Worm (Caenorhabditis elegans) whole organism, late embryonic: ENCODE measurements around the gene nlp-48.

Experiments
- C38D4.7 ChIP-seq: fragments of 200-800 bp; sonication (Bioruptor generic); optimal IDR thresholded peaks from 2 replicates; lab custom pipeline; 2018; ENCODE audit warnings: mild to moderate bottlenecking, missing genetic modification characterization, moderate library complexity, missing compliant biosample characterization
- K02D7.2 ChIP-seq: sonication (generic microtip); optimal IDR thresholded peaks from 2 replicates; lab custom pipeline; 2017; ENCODE audit warnings: mild to moderate bottlenecking, missing genetic modification characterization, missing compliant biosample characterization
- T23F11.4 ChIP-seq: fragments of 200-800 bp; sonication (Bioruptor generic); optimal IDR thresholded peaks from 2 replicates; lab custom pipeline; 2018; ENCODE audit warnings: mild to moderate bottlenecking, missing genetic modification characterization, missing compliant biosample characterization
- ama-1 ChIP-seq: fragments of 150-350 bp; optimal IDR thresholded peaks from 2 replicates; lab custom pipeline; 2014
- ceh-14 ChIP-seq: sonication (generic microtip); optimal IDR thresholded peaks from 2 replicates; lab custom pipeline; 2016; ENCODE audit warnings: missing genotype, missing genetic modification characterization, missing compliant biosample characterization
- ceh-18 ChIP-seq: sonication (generic microtip); optimal IDR thresholded peaks from 2 replicates; lab custom pipeline; 2016; ENCODE audit warnings: missing genetic modification characterization, missing compliant biosample characterization
- ceh-2 ChIP-seq: sonication (generic microtip); optimal IDR thresholded peaks from 2 replicates; lab custom pipeline; 2016; ENCODE audit warnings: missing genotype, missing genetic modification characterization, missing compliant biosample characterization
- ceh-31 ChIP-seq: sonication (generic microtip); optimal IDR thresholded peaks from 2 replicates; lab custom pipeline; 2016; ENCODE audit warnings: missing genetic modification characterization, missing compliant biosample characterization
- ceh-34 ChIP-seq: sonication (generic microtip); optimal IDR thresholded peaks from 2 replicates; lab custom pipeline; 2016; ENCODE audit warnings: mild to moderate bottlenecking, missing genetic modification characterization, missing compliant biosample characterization
- ceh-45 ChIP-seq: fragments of 200-800 bp; sonication (Bioruptor generic); IDR thresholded peaks from 2 replicates; pipeline ENCODE4 v1.3.6; 2022; ENCODE audit warnings: missing genetic modification reagents, missing genetic modification characterization, missing compliant biosample characterization
- ceh-48 ChIP-seq: sonication (generic microtip); optimal IDR thresholded peaks from 2 replicates; lab custom pipeline; 2016; ENCODE audit warnings: missing genetic modification characterization, inconsistent platforms, missing compliant biosample characterization
- ceh-6 ChIP-seq: fragments of 200-800 bp; sonication (Bioruptor generic); optimal IDR thresholded peaks from 2 replicates; lab custom pipeline; 2018; ENCODE audit warnings: mild to moderate bottlenecking, missing genetic modification characterization, missing compliant biosample characterization
- che-1 ChIP-seq: sonication (generic microtip); optimal IDR thresholded peaks from 2 replicates; lab custom pipeline; 2016; ENCODE audit warnings: mild to moderate bottlenecking, missing genetic modification characterization, missing compliant biosample characterization
- dmd-4 ChIP-seq: sonication (generic microtip); optimal IDR thresholded peaks from 2 replicates; lab custom pipeline; 2016; ENCODE audit warnings: borderline replicate concordance, missing genetic modification characterization, missing compliant biosample characterization
- dve-1 ChIP-seq: sonication (generic microtip); optimal IDR thresholded peaks from 2 replicates; lab custom pipeline; 2017; ENCODE audit warnings: antibody characterized with exemption, mild to moderate bottlenecking, missing genetic modification characterization, missing compliant biosample characterization
- elt-2 ChIP-seq: sonication (generic microtip); optimal IDR thresholded peaks from 2 replicates; lab custom pipeline; 2016; ENCODE audit warnings: missing genetic modification reagents, missing genetic modification characterization, missing compliant biosample characterization
- ets-4 ChIP-seq: sonication (generic microtip); optimal IDR thresholded peaks from 2 replicates; lab custom pipeline; 2016; ENCODE audit warnings: missing genetic modification characterization, missing compliant biosample characterization
- eyg-1 ChIP-seq: sonication (generic microtip); optimal IDR thresholded peaks from 2 replicates; lab custom pipeline; 2016; ENCODE audit warnings: missing genotype, missing genetic modification characterization, missing compliant biosample characterization
- fkh-6 ChIP-seq: sonication (generic microtip); optimal IDR thresholded peaks from 2 replicates; lab custom pipeline; 2016; ENCODE audit warnings: missing genetic modification characterization, missing compliant biosample characterization
- gmeb-2 ChIP-seq: sonication (generic microtip); optimal IDR thresholded peaks from 2 replicates; lab custom pipeline; 2016; ENCODE audit warnings: missing genetic modification characterization, inconsistent platforms, missing compliant biosample characterization
- hlh-13 ChIP-seq: fragments of 200-800 bp; sonication (Bioruptor generic); optimal IDR thresholded peaks from 2 replicates; lab custom pipeline; 2018; ENCODE audit warnings: mild to moderate bottlenecking, missing genetic modification characterization, missing compliant biosample characterization
- hlh-30 ChIP-seq: sonication (generic microtip); optimal IDR thresholded peaks from 2 replicates; lab custom pipeline; 2017; ENCODE audit warnings: antibody characterized with exemption, missing genetic modification characterization, missing compliant biosample characterization; ENCODE audit not compliant: insufficient read depth
- npax-4 ChIP-seq: sonication (generic microtip); optimal IDR thresholded peaks from 2 replicates; lab custom pipeline; 2016; ENCODE audit warnings: missing genetic modification characterization, missing compliant biosample characterization
- odd-2 ChIP-seq: sonication (generic microtip); optimal IDR thresholded peaks from 2 replicates; lab custom pipeline; 2017; ENCODE audit warnings: antibody characterized with exemption, mild to moderate bottlenecking, missing genetic modification characterization, missing compliant biosample characterization
- pat-9 ChIP-seq: fragments of 200-800 bp; sonication (Bioruptor generic); optimal IDR thresholded peaks from 2 replicates; lab custom pipeline; 2018; ENCODE audit warnings: mild to moderate bottlenecking, missing genetic modification characterization, moderate library complexity, missing compliant biosample characterization
- pax-1 ChIP-seq: fragments of 150-350 bp; optimal IDR thresholded peaks from 2 replicates; lab custom pipeline; 2014; ENCODE audit warnings: missing biosample characterization, missing genetic modification characterization
- pha-2 ChIP-seq: sonication (generic microtip); optimal IDR thresholded peaks from 2 replicates; lab custom pipeline; 2017; ENCODE audit warnings: mild to moderate bottlenecking, missing genetic modification characterization, missing compliant biosample characterization
- pros-1 ChIP-seq: fragments of 150-350 bp; optimal IDR thresholded peaks from 2 replicates; lab custom pipeline; 2014; ENCODE audit warnings: missing biosample characterization, missing genetic modification reagents, missing genetic modification characterization
- tbx-2 ChIP-seq: sonication (generic microtip); optimal IDR thresholded peaks from 2 replicates; lab custom pipeline; 2016; ENCODE audit warnings: missing genetic modification characterization, missing compliant biosample characterization
- unc-86 ChIP-seq: sonication (generic microtip); optimal IDR thresholded peaks from 2 replicates; lab custom pipeline; 2016; ENCODE audit warnings: missing genetic modification characterization, missing compliant biosample characterization
- zip-5 ChIP-seq: sonication (generic microtip); optimal IDR thresholded peaks from 2 replicates; lab custom pipeline; 2016; ENCODE audit warnings: missing genetic modification characterization, missing compliant biosample characterization
- ztf-16 ChIP-seq: sonication (generic microtip); optimal IDR thresholded peaks from 2 replicates; lab custom pipeline; 2017; ENCODE audit warnings: missing genetic modification characterization, missing compliant biosample characterization

The nlp-48 gene

ce11 chrIII:9366376-9366775 lies 34.6 kb downstream of the nlp-48 start:
- TF ChIP-seq che-1 (no peak), elt-2 (tag; lab: Kevin White, UChicago) (peak; percentile 60)

DNA sequence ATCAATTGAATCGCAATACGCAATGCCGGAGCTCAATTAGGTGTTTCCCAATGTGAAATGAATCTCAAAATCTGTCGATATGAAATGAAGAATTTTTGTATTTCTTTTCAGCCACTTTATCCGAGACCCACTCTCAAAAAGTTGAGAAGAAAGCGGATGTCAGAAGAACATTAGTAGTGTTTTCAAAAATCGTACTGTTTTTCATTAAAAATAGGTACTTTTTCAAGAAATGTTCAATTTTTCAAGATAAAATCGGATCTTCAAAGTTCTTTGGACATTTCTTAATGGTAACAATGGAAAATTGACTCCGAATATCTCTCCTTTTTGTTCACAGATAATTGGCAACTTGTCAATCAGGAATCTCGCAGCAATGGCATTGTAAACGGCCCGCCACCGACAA lies 39.7 kb downstream of the nlp-48 start, which contains the start of gene flp-25:
Gene flp-25 (plus strand): TSS at position 301 of the 400 bp plus-strand sequence.
- no peak for TF ChIP-seq ceh-18 (tag; lab: Kevin White, UChicago)
- TF ChIP-seq pat-9: no peak
- TF ChIP-seq tbx-2 (tag; lab: Kevin White, UChicago): no peak
- TF ChIP-seq elt-2 (tag; lab: Kevin White, UChicago): no peak
- no peak for TF ChIP-seq ceh-6 (GFP tag; lab: Kevin White, UChicago)
- TF ChIP-seq hlh-13 (GFP tag; lab: Kevin White, UChicago): no peak
- no peak for TF ChIP-seq T23F11.4 (GFP tag; lab: Kevin White, UChicago)
- no peak for TF ChIP-seq zip-5 (tag; lab: Kevin White, UChicago)
- no peak for TF ChIP-seq C38D4.7 (GFP tag; lab: Kevin White, UChicago)
- TF ChIP-seq ceh-34 (tag; lab: Kevin White, UChicago): no peak

ce11 chrIII:9359060-9359459 lies 41.9 kb downstream of the nlp-48 start, which contains the start of gene K04H4.5:
TSS of gene K04H4.5 (plus strand) at chrIII:9359360.
- TF ChIP-seq ceh-45 (GFP tag; lab: Robert Waterston, UW): no peak
- no peak for TF ChIP-seq gmeb-2 (tag; lab: Kevin White, UChicago)
- TF ChIP-seq dmd-4 (tag; lab: Kevin White, UChicago): no peak
- TF ChIP-seq odd-2 (tag; lab: Kevin White, UChicago): no peak
- TF ChIP-seq dve-1 (tag; lab: Kevin White, UChicago): no peak
- TF ChIP-seq unc-86 (tag; lab: Kevin White, UChicago): no peak
- TF ChIP-seq fkh-6 (tag; lab: Kevin White, UChicago): no peak
- TF ChIP-seq eyg-1 (tag; lab: Kevin White, UChicago): no peak
- no peak for TF ChIP-seq K02D7.2
- no peak for TF ChIP-seq ceh-14
- TF ChIP-seq hlh-30 (tag; lab: Kevin White, UChicago): no peak
- TF ChIP-seq ceh-48 (tag; lab: Kevin White, UChicago): no peak
- no peak for TF ChIP-seq pros-1 (tag; lab: Kevin White, UChicago)

DNA sequence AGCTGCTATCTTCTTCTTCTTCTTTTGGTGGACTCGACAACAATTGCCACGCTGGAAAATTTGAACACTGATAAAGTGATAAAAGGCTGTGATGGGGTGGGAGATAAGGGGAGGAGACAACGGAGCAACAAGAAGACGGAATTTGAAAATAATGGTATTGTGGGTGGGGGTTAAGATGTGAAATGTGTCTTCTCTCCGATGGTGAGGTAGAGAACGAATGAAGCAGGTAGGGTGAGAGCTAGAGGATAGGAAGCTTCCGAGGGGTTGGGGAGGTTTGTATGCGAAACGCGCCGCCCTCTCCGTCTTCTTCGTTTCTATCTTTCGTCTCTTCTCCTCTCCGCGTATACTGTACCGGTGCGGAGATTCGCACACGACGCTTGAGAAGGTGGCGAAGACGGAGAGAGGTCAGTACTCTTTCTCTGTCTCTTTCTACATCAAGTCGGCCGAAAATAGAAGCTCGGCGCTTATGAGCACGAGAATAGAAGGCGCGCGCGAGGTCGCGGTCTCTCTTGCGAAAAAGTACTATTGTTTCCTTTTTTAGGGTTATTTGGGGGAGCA lies 45.4 kb downstream of the nlp-48 start, which contains the start of gene chtb-1:
Gene chtb-1 (minus strand): TSS at position 51 of the 558 bp plus-strand sequence.
- no peak for TF ChIP-seq ztf-16
- no peak for TF ChIP-seq npax-4 (tag; lab: Kevin White, UChicago)
- TF ChIP-seq pha-2 (tag; lab: Kevin White, UChicago): no peak
- TF ChIP-seq, all 69 proteins: peak for 0

DNA sequence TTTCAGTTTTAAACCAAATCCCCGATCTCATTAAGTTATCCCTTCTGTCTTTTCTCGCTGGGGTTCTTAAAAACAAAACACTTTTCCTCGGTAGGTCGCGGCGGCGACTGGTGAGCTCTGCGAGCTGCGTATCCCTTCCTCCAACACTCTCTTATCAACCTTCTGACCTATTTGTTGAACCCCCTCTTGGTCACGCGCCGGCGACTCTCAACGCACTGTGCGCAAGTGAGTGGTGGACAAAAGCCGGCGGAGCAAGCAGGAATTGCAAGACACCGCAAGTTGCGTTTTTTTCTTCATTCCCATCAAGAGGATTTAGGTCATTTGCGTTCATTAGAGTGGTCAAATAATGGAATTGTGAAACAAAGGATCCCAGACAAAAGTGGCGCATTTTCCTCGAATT lies 47.1 kb downstream of the nlp-48 start:
- no peak for TF ChIP-seq ama-1 (lab: Kevin White, UChicago)
- no peak for TF ChIP-seq ztf-16
- peak; percentile 98 for TF ChIP-seq pax-1 (tag; lab: Kevin White, UChicago)
- TF ChIP-seq hlh-30 (tag; lab: Kevin White, UChicago): peak; percentile 75
- peak; percentile 5 for TF ChIP-seq ets-4 (tag; lab: Kevin White, UChicago)
- peak; percentile 6 for TF ChIP-seq ceh-2
- TF ChIP-seq ceh-31 (tag; lab: Kevin White, UChicago): peak; percentile 6
